Fruit fly (Drosophila melanogaster): Measurements from ENCODE around the gene TBC1D5.

Gene TBC1D5

DNA sequence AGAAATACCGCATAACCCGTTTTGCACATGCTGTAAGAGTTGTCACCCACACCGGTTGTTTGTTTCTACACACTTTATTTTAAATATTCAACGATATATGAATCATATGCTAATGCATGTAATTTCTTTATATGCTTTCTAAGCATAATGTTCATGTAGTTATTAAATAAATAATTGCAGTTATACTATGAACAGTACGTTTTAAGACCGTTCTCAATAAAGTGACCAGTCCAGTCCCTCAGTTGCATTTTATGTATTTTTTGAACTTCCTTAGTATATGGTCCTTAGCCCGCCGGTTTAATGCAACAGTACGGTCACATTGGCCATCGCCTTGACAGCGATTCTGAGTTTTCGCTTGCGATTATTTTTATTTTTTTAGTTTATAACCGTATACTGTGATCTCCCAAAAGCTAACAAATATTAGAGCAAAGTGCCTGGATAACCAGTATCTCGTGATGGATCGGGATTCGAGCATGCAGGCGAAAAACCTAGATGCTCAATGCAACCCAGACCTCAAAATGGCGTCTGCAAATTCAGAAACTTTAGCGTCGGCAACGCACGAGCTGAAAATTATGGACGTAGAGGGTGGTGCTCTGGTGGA, 7.7 kb downstream of the TBC1D5 start, which contains the start of gene Ravus (continued):
- TF ChIP-seq sens-2 (GFP tag; IDR thresholded peaks at IDR 0.05) (no peak), bcd (GFP tag; optimal IDR thresholded peaks at IDR 0.05) (peak; percentile 51), CG14710 (tag; optimal IDR thresholded peaks at IDR 0.05) (peak; percentile 78), CG30431 (GFP tag; optimal IDR thresholded peaks at IDR 0.05) (no peak), trem (tag; optimal IDR thresholded peaks at IDR 0.05) (peak; percentile 57), CG13424 (tag; optimal IDR thresholded peaks at IDR 0.05) (peak; percentile 65), CG8388 (GFP tag; optimal IDR thresholded peaks at IDR 0.05) (peak; percentile 12), schlank (tag; optimal IDR thresholded peaks at IDR 0.05) (no peak), sens (GFP tag) (peak; percentile 89), org-1 (GFP tag; optimal IDR thresholded peaks at IDR 0.05) (no peak), CG1603 (tag; optimal IDR thresholded peaks at IDR 0.05) (no peak), chinmo (GFP tag; IDR thresholded peaks at IDR 0.05; ENCODE audit: partially characterized antibody) (no peak), dati (GFP tag; IDR thresholded peaks at IDR 0.05) (no peak), p53 (GFP tag; optimal IDR thresholded peaks at IDR 0.05) (no peak), Dp (GFP tag; optimal IDR thresholded peaks at IDR 0.05) (peak; percentile 68), MESR4 (GFP tag; optimal IDR thresholded peaks at IDR 0.05) (peak; percentile 37), CG3847 (GFP tag; IDR thresholded peaks at IDR 0.05) (peak; percentile 67), lmd (GFP tag; IDR thresholded peaks at IDR 0.05) (peak; percentile 59; the same call in 1 of the 2 replicates), pan (optimal IDR thresholded peaks at IDR 0.05) (no peak), pan (GFP tag; optimal IDR thresholded peaks at IDR 0.05 in 1 of 2, IDR thresholded peaks at IDR 0.05 in 1 of 2) (no peak), CG10267 (tag; optimal IDR thresholded peaks at IDR 0.05) (peak; percentile 61), ro (GFP tag; IDR thresholded peaks at IDR 0.05) (no peak), CG15514 (GFP tag; optimal IDR thresholded peaks at IDR 0.05) (peak; percentile 59), CG14441 (GFP tag; IDR thresholded peaks at IDR 0.05) (no peak), slbo (GFP tag; IDR thresholded peaks at IDR 0.05) (peak; percentile 67), CG6765 (GFP tag; optimal IDR thresholded peaks at IDR 0.05) (no peak), stwl (tag; optimal IDR thresholded peaks at IDR 0.05) (peak; percentile 82), Fer3 (tag; optimal IDR thresholded peaks at IDR 0.05) (peak; percentile 60), Dek (tag; optimal IDR thresholded peaks at IDR 0.05) (no peak), sima (GFP tag; optimal IDR thresholded peaks at IDR 0.05) (no peak), CG13775 (GFP tag; optimal IDR thresholded peaks at IDR 0.05) (peak; percentile 54), CG8089 (GFP tag; optimal IDR thresholded peaks at IDR 0.05) (no peak), zf30C (GFP tag; optimal IDR thresholded peaks at IDR 0.05) (no peak), CG18476 (GFP tag; optimal IDR thresholded peaks at IDR 0.05) (no peak), wdn (GFP tag; IDR thresholded peaks at IDR 0.05) (no peak), CG10366 (GFP tag; IDR thresholded peaks at IDR 0.05) (no peak), Rfx (GFP tag; IDR thresholded peaks at IDR 0.05) (peak; percentile 54; the same call in 1 of the 2 replicates), grau (tag; optimal IDR thresholded peaks at IDR 0.05) (peak; percentile 67), Kr (GFP tag; optimal IDR thresholded peaks at IDR 0.05) (no peak), Oli (tag; optimal IDR thresholded peaks at IDR 0.05) (peak; percentile 34), CG1792 (GFP tag; optimal IDR thresholded peaks at IDR 0.05) (peak; percentile 19), Ssrp (tag; optimal IDR thresholded peaks at IDR 0.05) (peak; percentile 40), CG14965 (GFP tag; optimal IDR thresholded peaks at IDR 0.05; ENCODE audit: borderline replicate concordance) (no peak), al (GFP tag; IDR thresholded peaks at IDR 0.05) (no peak), tio (GFP tag; optimal IDR thresholded peaks at IDR 0.05) (no peak), CG7786 (GFP tag; optimal IDR thresholded peaks at IDR 0.05) (peak; percentile 7), CG9437 (GFP tag; optimal IDR thresholded peaks at IDR 0.05) (peak; percentile 34), Ets65A (GFP tag) (peak; percentile 93), CG16813 (GFP tag; IDR thresholded peaks at IDR 0.05; ENCODE audit: partially characterized antibody) (no peak), CG15073 (GFP tag; optimal IDR thresholded peaks at IDR 0.05) (no peak), CG6854 (GFP tag; optimal IDR thresholded peaks at IDR 0.05) (no peak)

Measured in whole organism, embryonic.